Worm (Caenorhabditis elegans) whole organism, L2 larva: Measurements from ENCODE around the gene C18E9.5.

Source experiments
- ZK546.5 ChIP-seq: sonication (generic microtip); optimal IDR thresholded peaks from 2 replicates; lab custom pipeline; 2017; ENCODE audit warnings: missing biosample characterization, missing genetic modification characterization
- ama-1 ChIP-seq: fragments of 150-350 bp; optimal IDR thresholded peaks from 2 replicates; lab custom pipeline; 2018; ENCODE audit warnings: inconsistent platforms
- lsy-2 ChIP-seq, 2 experiments: fragments of 150-350 bp in 1 of 2; sonication (generic microtip) in 1 of 2; optimal IDR thresholded peaks; 2 replicates each; lab custom pipeline; 2014 to 2017; ENCODE audit warnings: missing biosample characterization in 2 of 2, missing genetic modification characterization in 2 of 2
- nhr-12 ChIP-seq: fragments of 150-350 bp; optimal IDR thresholded peaks from 2 replicates; lab custom pipeline; 2014; ENCODE audit warnings: missing biosample characterization, missing genetic modification characterization
- nhr-129 ChIP-seq: fragments of 150-350 bp; optimal IDR thresholded peaks from 2 replicates; lab custom pipeline; 2014; ENCODE audit warnings: missing biosample characterization, missing genetic modification characterization
- sma-9 ChIP-seq, 2 experiments: fragments of 150-350 bp in 1 of 2; sonication (generic microtip) in 1 of 2; optimal IDR thresholded peaks; 2 replicates each; lab custom pipeline; 2014 to 2016; ENCODE audit warnings: missing genetic modification characterization in 2 of 2, mild to moderate bottlenecking in 1 of 2, missing biosample characterization in 1 of 2, missing compliant biosample characterization in 1 of 2, missing genetic modification reagents in 1 of 2, moderate library complexity in 1 of 2
- snpc-4 ChIP-seq: fragments of 150-350 bp; optimal IDR thresholded peaks from 2 replicates; lab custom pipeline; 2014; ENCODE audit warnings: missing biosample characterization, missing genetic modification characterization
- unc-62 ChIP-seq: fragments of 150-350 bp; optimal IDR thresholded peaks from 2 replicates; lab custom pipeline; 2014; ENCODE audit warnings: missing biosample characterization, missing genetic modification reagents, missing genetic modification characterization

ce11 chrII:8956896-8957295 lies 12.9 kb upstream of the C18E9.5 start:
- TF ChIP-seq sma-9 (GFP tag; optimal IDR thresholded peaks at IDR 0.05; lab: Kevin White, UChicago): no peak
- TF ChIP-seq sma-9 (tag; optimal IDR thresholded peaks at IDR 0.05; lab: Kevin White, UChicago): no peak
- TF ChIP-seq nhr-12 (tag; lab: Kevin White, UChicago): no peak
- TF ChIP-seq nhr-129 (tag; lab: Kevin White, UChicago): no peak
- TF ChIP-seq ZK546.5: no peak
- no peak for TF ChIP-seq unc-62 (GFP tag; lab: Kevin White, UChicago)
- no peak for TF ChIP-seq lsy-2 (tag; optimal IDR thresholded peaks at IDR 0.05; lab: Kevin White, UChicago)
- TF ChIP-seq ama-1: no peak
- TF ChIP-seq snpc-4 (tag; lab: Kevin White, UChicago): no peak
